Worm (Caenorhabditis elegans) whole organism, L1 larva: Measurements from ENCODE around the gene egl-20.

Source experiments
- F16B12.6 ChIP-seq: fragments of 150-350 bp; optimal IDR thresholded peaks from 2 replicates; lab custom pipeline; 2014; ENCODE audit warnings: missing biosample characterization, missing genetic modification characterization
- Y116A8C.19 ChIP-seq: sonication (generic microtip); optimal IDR thresholded peaks from 2 replicates; lab custom pipeline; 2016; ENCODE audit warnings: missing compliant biosample characterization, missing genetic modification characterization, borderline replicate concordance
- alr-1 ChIP-seq: fragments of 200-800 bp; sonication (Bioruptor generic); optimal IDR thresholded peaks from 2 replicates; lab custom pipeline; 2018; ENCODE audit warnings: borderline replicate concordance, mild to moderate bottlenecking, missing genetic modification characterization, missing compliant biosample characterization
- blmp-1 ChIP-seq: fragments of 150-350 bp; optimal IDR thresholded peaks from 2 replicates; lab custom pipeline; 2014; ENCODE audit warnings: missing biosample characterization, missing genetic modification characterization
- ceh-63 ChIP-seq: fragments of 200-800 bp; sonication (Bioruptor generic); optimal IDR thresholded peaks from 2 replicates; lab custom pipeline; 2018; ENCODE audit warnings: mild to moderate bottlenecking, missing genetic modification characterization, missing compliant biosample characterization
- ceh-88 ChIP-seq: fragments of 200-800 bp; sonication (Bioruptor generic); IDR thresholded peaks from 2 replicates; pipeline ENCODE4 v1.3.6; 2022; ENCODE audit warnings: missing genetic modification characterization, missing compliant biosample characterization
- dsc-1 ChIP-seq: sonication (generic microtip); optimal IDR thresholded peaks from 2 replicates; lab custom pipeline; 2016; ENCODE audit warnings: mild to moderate bottlenecking, missing genetic modification characterization, missing compliant biosample characterization
- efl-1 ChIP-seq, 4 experiments: fragments of 150-350 bp; optimal IDR thresholded peaks in 3 of 4; peaks in 1 of 4; 1 replicate in 1 of 4; 2 replicates in 3 of 4; lab custom pipeline; 2014; ENCODE audit warnings: missing biosample characterization in 2 of 4, missing genetic modification characterization in 2 of 4, missing genetic modification reagents in 2 of 4
- efl-3 ChIP-seq: fragments of 200-800 bp; sonication (Bioruptor generic); optimal IDR thresholded peaks from 2 replicates; lab custom pipeline; 2018; ENCODE audit warnings: mild to moderate bottlenecking, missing genetic modification characterization, missing compliant biosample characterization
- ets-5 ChIP-seq: fragments of 200-800 bp; sonication (Bioruptor generic); IDR thresholded peaks from 2 replicates; pipeline ENCODE4 v1.3.6; 2022; ENCODE audit warnings: missing genetic modification characterization, missing compliant biosample characterization
- fkh-10 ChIP-seq: sonication (generic microtip); optimal IDR thresholded peaks from 2 replicates; lab custom pipeline; 2017; ENCODE audit warnings: missing biosample characterization, missing genetic modification reagents, missing genetic modification characterization
- fos-1 ChIP-seq: fragments of 150-350 bp; optimal IDR thresholded peaks from 2 replicates; lab custom pipeline; 2014; ENCODE audit warnings: missing biosample characterization, missing genetic modification characterization
- hlh-17 ChIP-seq: fragments of 200-800 bp; sonication (Bioruptor generic); optimal IDR thresholded peaks from 2 replicates; lab custom pipeline; 2018; ENCODE audit warnings: missing genetic modification characterization, mild to moderate bottlenecking, missing compliant biosample characterization, moderate library complexity, borderline replicate concordance
- hlh-4 ChIP-seq: sonication (generic microtip); optimal IDR thresholded peaks from 2 replicates; lab custom pipeline; 2016; ENCODE audit warnings: mild to moderate bottlenecking, missing genetic modification characterization, missing compliant biosample characterization
- isw-1 ChIP-seq: fragments of 200-800 bp; sonication (Bioruptor generic); IDR thresholded peaks from 2 replicates; pipeline ENCODE4 v1.3.6; 2022; ENCODE audit warnings: missing genetic modification characterization, missing compliant biosample characterization
- jun-1 ChIP-seq: fragments of 150-350 bp; optimal IDR thresholded peaks from 2 replicates; lab custom pipeline; 2014; ENCODE audit warnings: missing biosample characterization, missing genetic modification reagents, missing genetic modification characterization
- lir-3 ChIP-seq: sonication (generic microtip); optimal IDR thresholded peaks from 2 replicates; lab custom pipeline; 2016; ENCODE audit warnings: mild to moderate bottlenecking, missing genetic modification characterization, moderate library complexity, missing compliant biosample characterization; ENCODE audit not compliant: poor library complexity
- lsy-2 ChIP-seq, 2 experiments: fragments of 150-350 bp; optimal IDR thresholded peaks; 2 replicates each; lab custom pipeline; 2014; ENCODE audit warnings: missing biosample characterization in 2 of 2, missing genetic modification characterization in 2 of 2
- mab-9 ChIP-seq: fragments of 200-800 bp; sonication (Bioruptor generic); IDR thresholded peaks from 2 replicates; pipeline ENCODE4 v1.3.6; 2022; ENCODE audit warnings: missing genetic modification reagents, missing genetic modification characterization, missing compliant biosample characterization
- mef-2 ChIP-seq: fragments of 150-350 bp; optimal IDR thresholded peaks from 2 replicates; lab custom pipeline; 2014; ENCODE audit warnings: missing biosample characterization, missing genetic modification characterization
- nhr-11 ChIP-seq: fragments of 150-350 bp; optimal IDR thresholded peaks from 2 replicates; lab custom pipeline; 2014; ENCODE audit warnings: missing biosample characterization, missing genetic modification characterization
- nhr-12 ChIP-seq: sonication (generic microtip); optimal IDR thresholded peaks from 2 replicates; lab custom pipeline; 2017; ENCODE audit warnings: missing biosample characterization, missing genetic modification characterization
- nhr-20 ChIP-seq: sonication (generic microtip); optimal IDR thresholded peaks from 2 replicates; lab custom pipeline; 2016; ENCODE audit warnings: mild to moderate bottlenecking, missing genetic modification characterization, missing compliant biosample characterization
- nhr-28 ChIP-seq: fragments of 150-350 bp; optimal IDR thresholded peaks from 2 replicates; lab custom pipeline; 2014; ENCODE audit warnings: missing biosample characterization, missing genetic modification characterization
- nhr-47 ChIP-seq: sonication (generic microtip); optimal IDR thresholded peaks from 2 replicates; lab custom pipeline; 2016; ENCODE audit warnings: mild to moderate bottlenecking, missing genetic modification characterization, moderate library complexity, missing compliant biosample characterization
- nhr-71 ChIP-seq: sonication (generic microtip); optimal IDR thresholded peaks from 2 replicates; lab custom pipeline; 2016; ENCODE audit warnings: mild to moderate bottlenecking, missing genetic modification characterization, moderate library complexity, missing compliant biosample characterization
- nhr-76 ChIP-seq: sonication (generic microtip); optimal IDR thresholded peaks from 2 replicates; lab custom pipeline; 2017; ENCODE audit warnings: missing biosample characterization, missing genetic modification characterization
- nhr-84 ChIP-seq: sonication (generic microtip); optimal IDR thresholded peaks from 2 replicates; lab custom pipeline; 2017; ENCODE audit warnings: missing biosample characterization, missing genetic modification characterization
- rnt-1 ChIP-seq: sonication (generic microtip); optimal IDR thresholded peaks from 2 replicates; lab custom pipeline; 2016; ENCODE audit warnings: mild to moderate bottlenecking, missing genetic modification characterization, moderate library complexity, missing compliant biosample characterization
- snu-23 ChIP-seq: sonication (generic microtip); optimal IDR thresholded peaks from 2 replicates; lab custom pipeline; 2016; ENCODE audit warnings: missing genetic modification characterization, missing compliant biosample characterization
- sptf-1 ChIP-seq: fragments of 150-350 bp; optimal IDR thresholded peaks from 2 replicates; lab custom pipeline; 2014; ENCODE audit warnings: missing biosample characterization, missing genetic modification characterization
- swsn-7 ChIP-seq: sonication (generic microtip); optimal IDR thresholded peaks from 2 replicates; lab custom pipeline; 2016; ENCODE audit warnings: missing genetic modification characterization, missing compliant biosample characterization
- tbx-2 ChIP-seq: sonication (generic microtip); optimal IDR thresholded peaks from 2 replicates; lab custom pipeline; 2016; ENCODE audit warnings: missing genetic modification characterization, missing compliant biosample characterization
- tlp-1 ChIP-seq: fragments of 150-350 bp; optimal IDR thresholded peaks from 2 replicates; lab custom pipeline; 2014; ENCODE audit warnings: missing biosample characterization, missing genetic modification characterization
- unc-98 ChIP-seq: fragments of 200-800 bp; sonication (Bioruptor generic); IDR thresholded peaks from 2 replicates; pipeline ENCODE4 v1.3.6; 2022; ENCODE audit warnings: missing genetic modification characterization, missing compliant biosample characterization
- vab-15 ChIP-seq: sonication (generic microtip); optimal IDR thresholded peaks from 2 replicates; lab custom pipeline; 2017; ENCODE audit warnings: missing genotype, mild to moderate bottlenecking, missing genetic modification characterization, missing compliant biosample characterization
- xbp-1 ChIP-seq: sonication (generic microtip); optimal IDR thresholded peaks from 2 replicates; lab custom pipeline; 2016; ENCODE audit warnings: missing genetic modification characterization, missing compliant biosample characterization
- ztf-11 ChIP-seq, 2 experiments: sonication (generic microtip); optimal IDR thresholded peaks; 2 replicates each; lab custom pipeline; 2016 to 2017; ENCODE audit warnings: missing genetic modification characterization in 2 of 2, missing biosample characterization in 1 of 2, missing compliant biosample characterization in 1 of 2

Gene egl-20

ce11 chrIV:9815432-9815831 is at the start of gene egl-20:
TSS of gene egl-20 (minus strand) at chrIV:9815532.
- TF ChIP-seq mab-9 (GFP tag; lab: Robert Waterston, UW): no peak
- no peak for TF ChIP-seq snu-23 (GFP tag; lab: Kevin White, UChicago)
- no peak for TF ChIP-seq efl-1 (optimal IDR thresholded peaks at IDR 0.05; lab: Kevin White, UChicago)
- no peak for TF ChIP-seq efl-1 (GFP tag; optimal IDR thresholded peaks at IDR 0.05 in 1 of 2; lab: Kevin White, UChicago)
- TF ChIP-seq hlh-4: no peak
- TF ChIP-seq fos-1 (tag; lab: Kevin White, UChicago): no peak
- TF ChIP-seq blmp-1 (tag; lab: Kevin White, UChicago): no peak
- no peak for TF ChIP-seq nhr-71 (tag; lab: Kevin White, UChicago)
- no peak for TF ChIP-seq hlh-17 (GFP tag; lab: Kevin White, UChicago)

- TF ChIP-seq unc-98 (no peak), rnt-1 (no peak), alr-1 (no peak), vab-15 (tag; lab: Kevin White, UChicago) (no peak), dsc-1 (tag; lab: Kevin White, UChicago) (no peak), fkh-10 (GFP tag; lab: Kevin White, UChicago) (no peak), efl-3 (GFP tag; lab: Kevin White, UChicago) (no peak), blmp-1 (tag; lab: Kevin White, UChicago) (no peak), tbx-2 (no peak), nhr-12 (tag; lab: Kevin White, UChicago) (no peak), F16B12.6 (no peak), lir-3 (tag; lab: Kevin White, UChicago) (no peak), nhr-28 (tag; lab: Kevin White, UChicago) (no peak), isw-1 (GFP tag; lab: Robert Waterston, UW) (no peak), ztf-11 (tag; optimal IDR thresholded peaks at IDR 0.05; lab: Kevin White, UChicago) (no peak), sptf-1 (tag; lab: Kevin White, UChicago) (no peak), nhr-76 (tag; lab: Kevin White, UChicago) (no peak), hlh-4 (no peak), lsy-2 (tag; optimal IDR thresholded peaks at IDR 0.05; lab: Kevin White, UChicago) (no peak), ets-5 (no peak)
- TF ChIP-seq, all 84 proteins: peak for 0
Observed at ce11 chrIV:9864778-9865177, 49.4 kb upstream of the egl-20 start, which contains the start of the genes K07F5.15 and K07F5.22. TSS of gene K07F5.15 (plus strand) at chrIV:9865078. TSS of gene K07F5.22 (plus strand) at chrIV:9865078.

ce11 chrIV:9863817-9864216 is 48.5 kb upstream of the egl-20 start, which contains the start of gene K07F5.16:
TSS of gene K07F5.16 (plus strand) at chrIV:9864117.
- TF ChIP-seq mef-2 (no peak), blmp-1 (tag; lab: Kevin White, UChicago) (no peak), Y116A8C.19 (tag; lab: Kevin White, UChicago) (no peak), fkh-10 (GFP tag; lab: Kevin White, UChicago) (no peak), efl-1 (optimal IDR thresholded peaks at IDR 0.05; lab: Kevin White, UChicago) (no peak), efl-1 (GFP tag; optimal IDR thresholded peaks at IDR 0.05 in 1 of 2; lab: Kevin White, UChicago) (no peak), nhr-84 (no peak), fos-1 (tag; lab: Kevin White, UChicago) (no peak), tlp-1 (tag; lab: Kevin White, UChicago) (no peak), nhr-47 (tag; lab: Kevin White, UChicago) (no peak), nhr-20 (tag; lab: Kevin White, UChicago) (no peak), unc-98 (no peak), nhr-12 (tag; lab: Kevin White, UChicago) (no peak), nhr-11 (no peak), xbp-1 (tag; lab: Kevin White, UChicago) (no peak), swsn-7 (tag; lab: Kevin White, UChicago) (no peak), ceh-88 (GFP tag; lab: Robert Waterston, UW) (no peak), ceh-63 (GFP tag; lab: Kevin White, UChicago) (no peak), jun-1 (tag; lab: Kevin White, UChicago) (no peak)
